Fruit fly (Drosophila melanogaster) whole organism, wandering third instar larva: Measurements from ENCODE around the gene Cpr65Av.

Source experiments
- CG32264 ChIP-seq: fragments of 200-800 bp; sonication (Bioruptor generic); optimal IDR thresholded peaks from 2 replicates; lab custom pipeline; 2016; ENCODE audit warnings: missing biosample characterization, missing genetic modification characterization
- Hr83 ChIP-seq: fragments of 200-300 bp; sonication (Bioruptor generic); optimal IDR thresholded peaks from 2 replicates; lab custom pipeline; 2016; ENCODE audit warnings: missing biosample characterization, mild to moderate bottlenecking, missing genetic modification characterization, moderate library complexity; ENCODE audit not compliant: poor library complexity, severe bottlenecking
- Jra ChIP-seq: sonication (Bioruptor generic); optimal IDR thresholded peaks from 2 replicates; lab custom pipeline; 2016; ENCODE audit warnings: missing biosample characterization, missing genetic modification characterization
- N ChIP-seq: fragments of >200 bp; optimal IDR thresholded peaks from 2 replicates; lab custom pipeline; 2018; ENCODE audit warnings: missing biosample characterization, missing external identifiers, missing genetic modification characterization
- OdsH ChIP-seq: fragments of 200-800 bp; sonication (Bioruptor generic); optimal IDR thresholded peaks from 2 replicates; lab custom pipeline; 2016; ENCODE audit warnings: missing biosample characterization, mild to moderate bottlenecking, missing genetic modification characterization
- Sp1 ChIP-seq: fragments of 200-800 bp; sonication (Bioruptor generic); optimal IDR thresholded peaks from 3 replicates; lab custom pipeline; 2019; ENCODE audit warnings: missing biosample characterization, mild to moderate bottlenecking, missing genetic modification characterization, moderate library complexity
- br ChIP-seq: fragments of 200-800 bp; sonication (Bioruptor generic); optimal IDR thresholded peaks from 2 replicates; lab custom pipeline; 2016; ENCODE audit warnings: missing biosample characterization, missing genetic modification characterization
- brk ChIP-seq: fragments of 200-800 bp; sonication (Bioruptor generic); optimal IDR thresholded peaks from 2 replicates; lab custom pipeline; 2016; ENCODE audit warnings: missing biosample characterization, mild to moderate bottlenecking, missing genetic modification characterization
- dsf ChIP-seq: sonication (Bioruptor generic); optimal IDR thresholded peaks from 2 replicates; lab custom pipeline; 2016; ENCODE audit warnings: missing biosample characterization, missing genetic modification characterization, borderline replicate concordance
- fru ChIP-seq: fragments of 200-800 bp; sonication (Bioruptor generic); optimal IDR thresholded peaks from 3 replicates; lab custom pipeline; 2016; ENCODE audit warnings: missing biosample characterization, mild to moderate bottlenecking, missing genetic modification characterization
- h ChIP-seq: fragments of 200-800 bp; sonication (Bioruptor generic); optimal IDR thresholded peaks from 3 replicates; lab custom pipeline; 2016; ENCODE audit warnings: missing biosample characterization, mild to moderate bottlenecking, missing genetic modification characterization
- lola ChIP-seq: fragments of >200 bp; optimal IDR thresholded peaks from 2 replicates; lab custom pipeline; 2017; ENCODE audit warnings: missing biosample characterization, missing genetic modification characterization

dm6 chr3L:6144769-6145220, 5.0 kb upstream of the Cpr65Av start, which contains the start of gene Lcp65Ac:
- no peak for TF ChIP-seq dsf
- no peak for TF ChIP-seq brk (GFP tag; lab: Kevin White, UChicago)
- TF ChIP-seq br (GFP tag; lab: Kevin White, UChicago), result no peak
- no peak for TF ChIP-seq OdsH (GFP tag; lab: Kevin White, UChicago)
- TF ChIP-seq Sp1 (GFP tag; lab: Kevin White, UChicago), result no peak
- TF ChIP-seq Hr83 (GFP tag; lab: Kevin White, UChicago), result no peak
- no peak for TF ChIP-seq lola
- TF ChIP-seq Jra (GFP tag; lab: Kevin White, UChicago), result no peak
- no peak for TF ChIP-seq fru (GFP tag; lab: Kevin White, UChicago)
- TF ChIP-seq CG32264, result no peak
- no peak for TF ChIP-seq h (GFP tag; lab: Kevin White, UChicago)
- TF ChIP-seq N (GFP tag; lab: Kevin White, UChicago), result no peak
